Worm (Caenorhabditis elegans) whole organism, L1 larva: ENCODE measurements around the gene spch-1.

Experiments used
- C04F5.9 ChIP-seq: sonication (generic microtip); optimal IDR thresholded peaks from 2 replicates; lab custom pipeline; 2016; ENCODE audit warnings: missing genetic modification characterization, missing compliant biosample characterization
- C34B4.2 ChIP-seq: sonication (generic microtip); optimal IDR thresholded peaks from 2 replicates; lab custom pipeline; 2017; ENCODE audit warnings: mild to moderate bottlenecking, missing genetic modification characterization, missing compliant biosample characterization
- F16B12.6 ChIP-seq: fragments of 150-350 bp; optimal IDR thresholded peaks from 2 replicates; lab custom pipeline; 2014; ENCODE audit warnings: missing biosample characterization, missing genetic modification characterization
- Y116A8C.19 ChIP-seq: sonication (generic microtip); optimal IDR thresholded peaks from 2 replicates; lab custom pipeline; 2016; ENCODE audit warnings: missing compliant biosample characterization, missing genetic modification characterization, borderline replicate concordance
- aly-2 ChIP-seq: fragments of 150-350 bp; optimal IDR thresholded peaks from 2 replicates; lab custom pipeline; 2014; ENCODE audit warnings: missing biosample characterization, missing genetic modification characterization
- ama-1 ChIP-seq: fragments of 150-350 bp; optimal IDR thresholded peaks from 2 replicates; lab custom pipeline; 2014
- blmp-1 ChIP-seq: fragments of 150-350 bp; optimal IDR thresholded peaks from 2 replicates; lab custom pipeline; 2014; ENCODE audit warnings: missing biosample characterization, missing genetic modification characterization
- ceh-63 ChIP-seq: fragments of 200-800 bp; sonication (Bioruptor generic); optimal IDR thresholded peaks from 2 replicates; lab custom pipeline; 2018; ENCODE audit warnings: mild to moderate bottlenecking, missing genetic modification characterization, missing compliant biosample characterization
- ceh-82 ChIP-seq, 3 experiments: fragments of 150-350 bp in 1 of 3; sonication (generic microtip) in 2 of 3; optimal IDR thresholded peaks; 2 replicates each; lab custom pipeline; 2014 to 2017; ENCODE audit warnings: missing biosample characterization in 3 of 3, missing genetic modification characterization in 3 of 3
- ceh-90 ChIP-seq: sonication (generic microtip); optimal IDR thresholded peaks from 2 replicates; lab custom pipeline; 2016; ENCODE audit warnings: missing genetic modification characterization, missing compliant biosample characterization
- ces-1 ChIP-seq: fragments of 150-350 bp; optimal IDR thresholded peaks from 2 replicates; lab custom pipeline; 2014; ENCODE audit warnings: missing biosample characterization, missing genetic modification reagents, missing genetic modification characterization
- dsc-1 ChIP-seq: sonication (generic microtip); optimal IDR thresholded peaks from 2 replicates; lab custom pipeline; 2016; ENCODE audit warnings: mild to moderate bottlenecking, missing genetic modification characterization, missing compliant biosample characterization
- efl-3 ChIP-seq: fragments of 200-800 bp; sonication (Bioruptor generic); optimal IDR thresholded peaks from 2 replicates; lab custom pipeline; 2018; ENCODE audit warnings: mild to moderate bottlenecking, missing genetic modification characterization, missing compliant biosample characterization
- egl-27 ChIP-seq, 2 experiments: fragments of 150-350 bp in 1 of 2; sonication (generic microtip); optimal IDR thresholded peaks; 3 replicates each; lab custom pipeline; 2017 to 2018; ENCODE audit warnings: missing biosample characterization in 2 of 2, missing genetic modification characterization in 2 of 2, missing genetic modification reagents in 2 of 2
- elt-2 ChIP-seq: sonication (generic microtip); optimal IDR thresholded peaks from 2 replicates; lab custom pipeline; 2016; ENCODE audit warnings: missing genetic modification characterization, mild to moderate bottlenecking, inconsistent platforms, missing compliant biosample characterization, missing genetic modification reagents
- elt-3 ChIP-seq, 6 experiments: fragments of 150-350 bp in 1 of 6; sonication (generic microtip); optimal IDR thresholded peaks; 2 replicates each; lab custom pipeline; 2017 to 2018; ENCODE audit warnings: missing biosample characterization in 6 of 6, missing genetic modification characterization in 6 of 6, inconsistent platforms in 1 of 6
- ets-5 ChIP-seq: fragments of 200-800 bp; sonication (Bioruptor generic); IDR thresholded peaks from 2 replicates; pipeline ENCODE4 v1.3.6; 2022; ENCODE audit warnings: missing genetic modification characterization, missing compliant biosample characterization
- fkh-4 ChIP-seq: sonication (generic microtip); optimal IDR thresholded peaks from 2 replicates; lab custom pipeline; 2016; ENCODE audit warnings: missing compliant biosample characterization, missing genetic modification characterization, borderline replicate concordance
- fkh-8 ChIP-seq: sonication (generic microtip); optimal IDR thresholded peaks from 2 replicates; lab custom pipeline; 2016; ENCODE audit warnings: mild to moderate bottlenecking, missing genetic modification characterization, missing compliant biosample characterization
- fos-1 ChIP-seq: fragments of 150-350 bp; optimal IDR thresholded peaks from 2 replicates; lab custom pipeline; 2014; ENCODE audit warnings: missing biosample characterization, missing genetic modification characterization
- hlh-17 ChIP-seq: fragments of 200-800 bp; sonication (Bioruptor generic); optimal IDR thresholded peaks from 2 replicates; lab custom pipeline; 2018; ENCODE audit warnings: missing genetic modification characterization, mild to moderate bottlenecking, missing compliant biosample characterization, moderate library complexity, borderline replicate concordance
- irx-1 ChIP-seq: sonication (generic microtip); optimal IDR thresholded peaks from 2 replicates; lab custom pipeline; 2016; ENCODE audit warnings: missing genetic modification characterization, missing compliant biosample characterization
- isw-1 ChIP-seq: fragments of 200-800 bp; sonication (Bioruptor generic); IDR thresholded peaks from 2 replicates; pipeline ENCODE4 v1.3.6; 2022; ENCODE audit warnings: missing genetic modification characterization, missing compliant biosample characterization
- lin-13 ChIP-seq: fragments of 150-350 bp; optimal IDR thresholded peaks from 2 replicates; lab custom pipeline; 2014; ENCODE audit warnings: missing biosample characterization, missing genetic modification reagents, missing genetic modification characterization
- lin-14 ChIP-seq: fragments of 200-800 bp; sonication (Bioruptor generic); optimal IDR thresholded peaks from 2 replicates; lab custom pipeline; 2018; ENCODE audit warnings: mild to moderate bottlenecking, missing genetic modification characterization, moderate library complexity, missing compliant biosample characterization
- lin-35 ChIP-seq, 2 experiments: fragments of 150-350 bp; optimal IDR thresholded peaks; 2 replicates each; lab custom pipeline; 2014; ENCODE audit warnings: missing biosample characterization in 2 of 2, missing genetic modification characterization in 2 of 2, missing genetic modification reagents in 2 of 2
- lin-39 ChIP-seq: fragments of 150-350 bp; optimal IDR thresholded peaks from 2 replicates; lab custom pipeline; 2014; ENCODE audit warnings: missing biosample characterization, missing genetic modification reagents, missing genetic modification characterization
- lir-3 ChIP-seq: sonication (generic microtip); optimal IDR thresholded peaks from 2 replicates; lab custom pipeline; 2016; ENCODE audit warnings: mild to moderate bottlenecking, missing genetic modification characterization, moderate library complexity, missing compliant biosample characterization; ENCODE audit not compliant: poor library complexity
- lsy-2 ChIP-seq, 2 experiments: fragments of 150-350 bp; optimal IDR thresholded peaks; 2 replicates each; lab custom pipeline; 2014; ENCODE audit warnings: missing biosample characterization in 2 of 2, missing genetic modification characterization in 2 of 2
- mab-9 ChIP-seq: fragments of 200-800 bp; sonication (Bioruptor generic); IDR thresholded peaks from 2 replicates; pipeline ENCODE4 v1.3.6; 2022; ENCODE audit warnings: missing genetic modification reagents, missing genetic modification characterization, missing compliant biosample characterization
- mdl-1 ChIP-seq, 2 experiments: fragments of 150-350 bp; optimal IDR thresholded peaks; 2 replicates each; lab custom pipeline; 2014 to 2017; ENCODE audit warnings: missing biosample characterization in 2 of 2, missing genetic modification characterization in 2 of 2, inconsistent platforms in 1 of 2
- mef-2 ChIP-seq: fragments of 150-350 bp; optimal IDR thresholded peaks from 2 replicates; lab custom pipeline; 2014; ENCODE audit warnings: missing biosample characterization, missing genetic modification characterization
- mep-1 ChIP-seq: fragments of 150-350 bp; optimal IDR thresholded peaks from 2 replicates; lab custom pipeline; 2014; ENCODE audit warnings: missing biosample characterization, missing genetic modification characterization
- nhr-19 ChIP-seq: fragments of 200-800 bp; sonication (Bioruptor generic); conservative IDR thresholded peaks from 2 replicates; pipeline ENCODE4 v1.3.6; 2022; ENCODE audit warnings: missing genetic modification characterization, missing compliant biosample characterization
- nhr-20 ChIP-seq: sonication (generic microtip); optimal IDR thresholded peaks from 2 replicates; lab custom pipeline; 2016; ENCODE audit warnings: mild to moderate bottlenecking, missing genetic modification characterization, missing compliant biosample characterization
- nhr-28 ChIP-seq: fragments of 150-350 bp; optimal IDR thresholded peaks from 2 replicates; lab custom pipeline; 2014; ENCODE audit warnings: missing biosample characterization, missing genetic modification characterization
- nhr-47 ChIP-seq: sonication (generic microtip); optimal IDR thresholded peaks from 2 replicates; lab custom pipeline; 2016; ENCODE audit warnings: mild to moderate bottlenecking, missing genetic modification characterization, moderate library complexity, missing compliant biosample characterization
- nhr-76 ChIP-seq: sonication (generic microtip); optimal IDR thresholded peaks from 2 replicates; lab custom pipeline; 2017; ENCODE audit warnings: missing biosample characterization, missing genetic modification characterization
- nhr-77 ChIP-seq: fragments of 150-350 bp; optimal IDR thresholded peaks from 2 replicates; lab custom pipeline; 2014; ENCODE audit warnings: missing biosample characterization, missing genetic modification characterization
- nhr-84 ChIP-seq: sonication (generic microtip); optimal IDR thresholded peaks from 2 replicates; lab custom pipeline; 2017; ENCODE audit warnings: missing biosample characterization, missing genetic modification characterization
- nhr-85 ChIP-seq: sonication (generic microtip); peaks from one replicate; lab custom pipeline; 2016; ENCODE audit warnings: missing genetic modification characterization, inconsistent platforms, missing compliant biosample characterization
- pqm-1 ChIP-seq: sonication (generic microtip); optimal IDR thresholded peaks from 3 replicates; lab custom pipeline; 2017; ENCODE audit warnings: missing biosample characterization, missing genetic modification characterization
- rnt-1 ChIP-seq: sonication (generic microtip); optimal IDR thresholded peaks from 2 replicates; lab custom pipeline; 2016; ENCODE audit warnings: mild to moderate bottlenecking, missing genetic modification characterization, moderate library complexity, missing compliant biosample characterization
- skn-1 ChIP-seq: fragments of 150-350 bp; optimal IDR thresholded peaks from 2 replicates; lab custom pipeline; 2014; ENCODE audit warnings: missing biosample characterization, missing genetic modification characterization
- snpc-4 ChIP-seq: fragments of 150-350 bp; optimal IDR thresholded peaks from 2 replicates; lab custom pipeline; 2014; ENCODE audit warnings: missing biosample characterization, missing genetic modification characterization
- snu-23 ChIP-seq: sonication (generic microtip); optimal IDR thresholded peaks from 2 replicates; lab custom pipeline; 2016; ENCODE audit warnings: missing genetic modification characterization, missing compliant biosample characterization
- tbx-2 ChIP-seq: sonication (generic microtip); optimal IDR thresholded peaks from 2 replicates; lab custom pipeline; 2016; ENCODE audit warnings: missing genetic modification characterization, missing compliant biosample characterization
- unc-62 ChIP-seq: fragments of 150-350 bp; optimal IDR thresholded peaks from 2 replicates; lab custom pipeline; 2014; ENCODE audit warnings: missing biosample characterization, missing genetic modification reagents, missing genetic modification characterization
- unc-86 ChIP-seq: sonication (generic microtip); optimal IDR thresholded peaks from 2 replicates; lab custom pipeline; 2016; ENCODE audit warnings: missing genetic modification characterization, missing compliant biosample characterization
- unc-98 ChIP-seq: fragments of 200-800 bp; sonication (Bioruptor generic); IDR thresholded peaks from 2 replicates; pipeline ENCODE4 v1.3.6; 2022; ENCODE audit warnings: missing genetic modification characterization, missing compliant biosample characterization
- vab-15 ChIP-seq: sonication (generic microtip); optimal IDR thresholded peaks from 2 replicates; lab custom pipeline; 2017; ENCODE audit warnings: missing genotype, mild to moderate bottlenecking, missing genetic modification characterization, missing compliant biosample characterization
- xbp-1 ChIP-seq: sonication (generic microtip); optimal IDR thresholded peaks from 2 replicates; lab custom pipeline; 2016; ENCODE audit warnings: missing genetic modification characterization, missing compliant biosample characterization
- ztf-11 ChIP-seq, 2 experiments: sonication (generic microtip); optimal IDR thresholded peaks; 2 replicates each; lab custom pipeline; 2016 to 2017; ENCODE audit warnings: missing genetic modification characterization in 2 of 2, missing biosample characterization in 1 of 2, missing compliant biosample characterization in 1 of 2
- ztf-4 ChIP-seq: fragments of 150-350 bp; optimal IDR thresholded peaks from 2 replicates; lab custom pipeline; 2014; ENCODE audit warnings: missing biosample characterization, missing genetic modification characterization

Gene spch-1

ce11 chrIV:10128906-10129386 is 17.6 kb upstream of the spch-1 start, which contains the start of the genes gtbp-1 and K08F4.3 (continued):
- peak; percentile 68 for TF ChIP-seq lin-13 (GFP tag; lab: Kevin White, UChicago)
- TF ChIP-seq ztf-11 (tag; optimal IDR thresholded peaks at IDR 0.05; lab: Kevin White, UChicago), result no peak
- no peak for TF ChIP-seq unc-98 (GFP tag; lab: Robert Waterston, UW)
- peak; percentile 83 for TF ChIP-seq snu-23 (GFP tag; lab: Kevin White, UChicago)
- no peak for TF ChIP-seq mef-2 (tag; lab: Kevin White, UChicago)
- TF ChIP-seq unc-62, result no peak
- peak; percentile 54 for TF ChIP-seq snpc-4
- peak; percentile 65 for TF ChIP-seq fkh-8
- TF ChIP-seq mep-1, result peak; percentile 85
- no peak for TF ChIP-seq lir-3
- no peak for TF ChIP-seq ceh-90 (tag; lab: Kevin White, UChicago)
- no peak for TF ChIP-seq tbx-2 (tag; lab: Kevin White, UChicago)
- no peak for TF ChIP-seq aly-2
- peak; percentile 68 for TF ChIP-seq nhr-20 (tag; lab: Kevin White, UChicago)
- no peak for TF ChIP-seq nhr-84
- no peak for TF ChIP-seq C34B4.2
- TF ChIP-seq nhr-85 (tag; lab: Kevin White, UChicago), result peak; percentile 85
- no peak for TF ChIP-seq Y116A8C.19 (tag; lab: Kevin White, UChicago)
- TF ChIP-seq isw-1 (GFP tag; lab: Robert Waterston, UW), result peak; percentile 64
- TF ChIP-seq nhr-47, result peak; percentile 74
- TF ChIP-seq rnt-1, result peak; percentile 76
- peak; percentile 75 for TF ChIP-seq skn-1 (tag; lab: Kevin White, UChicago)
- no peak for TF ChIP-seq efl-3 (GFP tag; lab: Kevin White, UChicago)
- TF ChIP-seq hlh-17, result no peak
- no peak for TF ChIP-seq lin-14 (GFP tag; lab: Kevin White, UChicago)
- TF ChIP-seq mdl-1 (tag; optimal IDR thresholded peaks at IDR 0.05; lab: Kevin White, UChicago), result peak in 1 of 2 experiments; percentile 66
- no peak for TF ChIP-seq C04F5.9 (tag; lab: Kevin White, UChicago)
- TF ChIP-seq irx-1 (tag; lab: Kevin White, UChicago), result peak; percentile 10
- TF ChIP-seq mab-9 (GFP tag; lab: Robert Waterston, UW), result no peak
- no peak for TF ChIP-seq lin-39 (tag; lab: Kevin White, UChicago)
- TF ChIP-seq nhr-77, result peak; percentile 78
- TF ChIP-seq F16B12.6 (tag; lab: Kevin White, UChicago), result peak; percentile 45
- no peak for TF ChIP-seq ceh-63
- TF ChIP-seq nhr-19 (GFP tag; lab: Robert Waterston, UW), result peak; percentile 61
- TF ChIP-seq pqm-1, result peak; percentile 47
- TF ChIP-seq blmp-1, result peak; percentile 53
- TF ChIP-seq egl-27 (tag; optimal IDR thresholded peaks at IDR 0.05; lab: Kevin White, UChicago), result no peak
- no peak for TF ChIP-seq ama-1 (lab: Kevin White, UChicago)
- peak; percentile 24 for TF ChIP-seq unc-86 (tag; lab: Kevin White, UChicago)
- no peak for TF ChIP-seq elt-2 (tag; lab: Kevin White, UChicago)
- TF ChIP-seq ztf-4 (tag; lab: Kevin White, UChicago), result no peak
- TF ChIP-seq lsy-2 (tag; optimal IDR thresholded peaks at IDR 0.05; lab: Kevin White, UChicago), result peak; percentile 79 to 95
- TF ChIP-seq ces-1, result no peak
- TF ChIP-seq vab-15 (tag; lab: Kevin White, UChicago), result peak; percentile 23
- no peak for TF ChIP-seq fkh-4 (tag; lab: Kevin White, UChicago)
- TF ChIP-seq dsc-1 (tag; lab: Kevin White, UChicago), result peak; percentile 37
- peak; percentile 47 for TF ChIP-seq fos-1 (tag; lab: Kevin White, UChicago)
- TF ChIP-seq ets-5, result no peak
- TF ChIP-seq xbp-1 (tag; lab: Kevin White, UChicago), result peak; percentile 67
- peak; percentile 92 to 97 for TF ChIP-seq lin-35 (GFP tag; optimal IDR thresholded peaks at IDR 0.05; lab: Kevin White, UChicago)
- no peak for TF ChIP-seq nhr-28 (tag; lab: Kevin White, UChicago)
- peak in 2 of 6 experiments; percentile 3 to 47 for TF ChIP-seq elt-3 (tag; optimal IDR thresholded peaks at IDR 0.05; lab: Kevin White, UChicago)
- peak in 1 of 3 experiments; percentile 71 for TF ChIP-seq ceh-82 (tag; optimal IDR thresholded peaks at IDR 0.05; lab: Kevin White, UChicago)
- no peak for TF ChIP-seq nhr-76 (tag; lab: Kevin White, UChicago)
